Worm (Caenorhabditis elegans) whole organism, young adult: ENCODE results near the gene ccch-1.

Experiments
- B0035.1 ChIP-seq: sonication (generic microtip); optimal IDR thresholded peaks from 2 replicates; lab custom pipeline; 2016; ENCODE audit warnings: missing genetic modification characterization, mild to moderate bottlenecking, missing compliant biosample characterization, missing genotype, missing genetic modification reagents
- B0336.3 ChIP-seq: fragments of 200-800 bp; sonication (Bioruptor generic); IDR thresholded peaks from 2 replicates; pipeline ENCODE4 v1.3.6; 2022; ENCODE audit warnings: missing genetic modification characterization, missing compliant biosample characterization
- F52B5.7 ChIP-seq: sonication (generic microtip); optimal IDR thresholded peaks from 2 replicates; lab custom pipeline; 2016; ENCODE audit warnings: mild to moderate bottlenecking, missing genetic modification characterization, missing compliant biosample characterization
- K12H6.12 ChIP-seq: fragments of 200-800 bp; sonication (Bioruptor generic); optimal IDR thresholded peaks from 2 replicates; lab custom pipeline; 2018; ENCODE audit warnings: mild to moderate bottlenecking, missing genetic modification characterization, missing compliant biosample characterization
- ZK185.1 ChIP-seq: sonication (generic microtip); optimal IDR thresholded peaks from 2 replicates; lab custom pipeline; 2016; ENCODE audit warnings: mild to moderate bottlenecking, missing genetic modification characterization, missing compliant biosample characterization; ENCODE audit not compliant: poor library complexity, severe bottlenecking
- akir-1 ChIP-seq: fragments of 200-800 bp; sonication (Bioruptor generic); optimal IDR thresholded peaks from 2 replicates; lab custom pipeline; 2018; ENCODE audit warnings: mild to moderate bottlenecking, missing genetic modification characterization, moderate library complexity, missing compliant biosample characterization
- ama-1 ChIP-seq, 3 experiments: fragments of 150-350 bp in 1 of 3; sonication (generic microtip) in 2 of 3; optimal IDR thresholded peaks; 2 replicates each; lab custom pipeline; 2014 to 2018; ENCODE audit warnings: missing biosample characterization in 2 of 3, missing genetic modification characterization in 2 of 3, missing genetic modification reagents in 2 of 3
- aptf-2 ChIP-seq: fragments of 200-800 bp; sonication (Bioruptor generic); conservative IDR thresholded peaks from 2 replicates; pipeline ENCODE4 v1.3.6; 2022; ENCODE audit warnings: missing genetic modification reagents, missing genetic modification characterization, missing compliant biosample characterization
- aptf-3 ChIP-seq: fragments of 200-800 bp; sonication (Bioruptor generic); IDR thresholded peaks from 2 replicates; pipeline ENCODE4 v1.3.6; 2022; ENCODE audit warnings: missing genetic modification characterization, missing compliant biosample characterization
- athp-1 ChIP-seq: sonication (generic microtip); optimal IDR thresholded peaks from 2 replicates; lab custom pipeline; 2017; ENCODE audit warnings: mild to moderate bottlenecking, missing genetic modification characterization, missing compliant biosample characterization
- attf-5 ChIP-seq: fragments of 200-800 bp; sonication (Bioruptor generic); optimal IDR thresholded peaks from 2 replicates; lab custom pipeline; 2018; ENCODE audit warnings: mild to moderate bottlenecking, missing genetic modification characterization, missing compliant biosample characterization
- attf-6 ChIP-seq: fragments of 200-800 bp; sonication (Bioruptor generic); IDR thresholded peaks from 2 replicates; pipeline ENCODE4 v1.3.6; 2022; ENCODE audit warnings: missing genetic modification reagents, missing genetic modification characterization, missing compliant biosample characterization
- cebp-1 ChIP-seq, 2 experiments: fragments of 200-800 bp in 1 of 2; sonication (Bioruptor generic) in 1 of 2; sonication (generic microtip) in 1 of 2; IDR thresholded peaks in 1 of 2; optimal IDR thresholded peaks in 1 of 2; 2 replicates each; pipeline versions ENCODE4 v1.3.6 to Lab custom; 2017 to 2022; ENCODE audit warnings: missing compliant biosample characterization in 2 of 2, missing genetic modification characterization in 2 of 2, mild to moderate bottlenecking in 1 of 2, missing genetic modification reagents in 1 of 2, moderate library complexity in 1 of 2
- cebp-2 ChIP-seq: fragments of 200-800 bp; sonication (Bioruptor generic); IDR thresholded peaks from 2 replicates; pipeline ENCODE4 v1.3.6; 2022; ENCODE audit warnings: missing genetic modification characterization, missing compliant biosample characterization
- ceh-100 ChIP-seq: fragments of 200-800 bp; sonication (Bioruptor generic); IDR thresholded peaks from 2 replicates; pipeline ENCODE4 v1.3.6; 2022; ENCODE audit warnings: missing genetic modification reagents, missing genetic modification characterization, missing compliant biosample characterization
- ceh-27 ChIP-seq: fragments of 200-800 bp; sonication (Bioruptor generic); optimal IDR thresholded peaks from 2 replicates; lab custom pipeline; 2018; ENCODE audit warnings: mild to moderate bottlenecking, missing genetic modification characterization, moderate library complexity, missing compliant biosample characterization
- dox-1 ChIP-seq: fragments of 200-800 bp; sonication (Bioruptor generic); IDR thresholded peaks from 2 replicates; pipeline ENCODE4 v1.3.6; 2022; ENCODE audit warnings: missing genetic modification reagents, missing genetic modification characterization, missing compliant biosample characterization
- dpff-1 ChIP-seq: sonication (generic microtip); optimal IDR thresholded peaks from 2 replicates; lab custom pipeline; 2017; ENCODE audit warnings: mild to moderate bottlenecking, missing genetic modification characterization, missing compliant biosample characterization
- gei-17 ChIP-seq: fragments of 200-800 bp; sonication (Bioruptor generic); optimal IDR thresholded peaks from 2 replicates; lab custom pipeline; 2018; ENCODE audit warnings: mild to moderate bottlenecking, missing genetic modification characterization, missing compliant biosample characterization
- him-1 ChIP-seq: sonication (generic microtip); optimal IDR thresholded peaks from 2 replicates; lab custom pipeline; 2016; ENCODE audit warnings: missing genotype, missing genetic modification reagents, missing genetic modification characterization, missing compliant biosample characterization
- hmg-1.2 ChIP-seq: fragments of 200-800 bp; sonication (Bioruptor generic); IDR thresholded peaks from 2 replicates; pipeline ENCODE4 v1.3.6; 2022; ENCODE audit warnings: missing genetic modification reagents, missing genetic modification characterization, missing compliant biosample characterization
- lin-35 ChIP-seq, 3 experiments: fragments of 150-350 bp in 2 of 3; sonication (generic microtip) in 1 of 3; optimal IDR thresholded peaks; 2 replicates each; lab custom pipeline; 2014 to 2018; ENCODE audit warnings: missing biosample characterization in 3 of 3, missing genetic modification characterization in 3 of 3, missing genetic modification reagents in 3 of 3
- lin-40 ChIP-seq: sonication (generic microtip); optimal IDR thresholded peaks from 2 replicates; lab custom pipeline; 2016; ENCODE audit warnings: missing genetic modification characterization, mild to moderate bottlenecking, missing compliant biosample characterization, missing genotype, missing genetic modification reagents
- lin-54 ChIP-seq: fragments of 200-800 bp; sonication (Bioruptor generic); optimal IDR thresholded peaks from 2 replicates; lab custom pipeline; 2018; ENCODE audit warnings: mild to moderate bottlenecking, missing genetic modification characterization, missing compliant biosample characterization
- lir-1 ChIP-seq: fragments of 200-800 bp; sonication (Bioruptor generic); conservative IDR thresholded peaks from 2 replicates; pipeline ENCODE4 v1.3.6; 2022; ENCODE audit warnings: missing genetic modification reagents, missing genetic modification characterization, missing compliant biosample characterization
- lsl-1 ChIP-seq: fragments of 200-800 bp; sonication (Bioruptor generic); optimal IDR thresholded peaks from 2 replicates; lab custom pipeline; 2018; ENCODE audit warnings: mild to moderate bottlenecking, missing genetic modification characterization, moderate library complexity, missing compliant biosample characterization
- madf-8 ChIP-seq: fragments of 200-800 bp; sonication (Bioruptor generic); conservative IDR thresholded peaks from 2 replicates; pipeline ENCODE4 v1.3.6; 2022; ENCODE audit warnings: missing genetic modification reagents, missing genetic modification characterization, missing compliant biosample characterization
- mcd-1 ChIP-seq: fragments of 200-800 bp; sonication (Bioruptor generic); IDR thresholded peaks from 2 replicates; pipeline ENCODE4 v1.3.6; 2022; ENCODE audit warnings: missing genetic modification reagents, missing genetic modification characterization, missing compliant biosample characterization
- mxl-1 ChIP-seq: sonication (generic microtip); optimal IDR thresholded peaks from 2 replicates; lab custom pipeline; 2016; ENCODE audit warnings: missing genetic modification characterization, missing compliant biosample characterization
- nhr-80 ChIP-seq: sonication (generic microtip); optimal IDR thresholded peaks from 2 replicates; lab custom pipeline; 2016; ENCODE audit warnings: missing genetic modification characterization, missing compliant biosample characterization
- pbrm-1 ChIP-seq: fragments of 200-800 bp; sonication (Bioruptor generic); IDR thresholded peaks from 2 replicates; pipeline ENCODE4 v1.3.6; 2022; ENCODE audit warnings: missing genetic modification reagents, missing genetic modification characterization, missing compliant biosample characterization
- snpc-4 ChIP-seq, 5 experiments: fragments of 150-350 bp in 1 of 5; sonication (generic microtip) in 4 of 5; optimal IDR thresholded peaks; 2 replicates each; lab custom pipeline; 2014 to 2018; ENCODE audit warnings: missing genetic modification characterization in 5 of 5, missing biosample characterization in 3 of 5, antibody characterized with exemption in 2 of 5, mild to moderate bottlenecking in 2 of 5, missing compliant biosample characterization in 2 of 5, missing genotype in 2 of 5, moderate library complexity in 2 of 5, missing genetic modification reagents in 1 of 5
- somi-1 ChIP-seq: fragments of 200-800 bp; sonication (Bioruptor generic); optimal IDR thresholded peaks from 2 replicates; lab custom pipeline; 2018; ENCODE audit warnings: mild to moderate bottlenecking, missing genetic modification characterization, missing compliant biosample characterization
- sptf-2 ChIP-seq: fragments of 200-800 bp; sonication (Bioruptor generic); optimal IDR thresholded peaks from 2 replicates; lab custom pipeline; 2018; ENCODE audit warnings: mild to moderate bottlenecking, missing genetic modification characterization, missing compliant biosample characterization
- tbp1 ChIP-seq: fragments of 200-800 bp; sonication (Bioruptor generic); optimal IDR thresholded peaks from 2 replicates; lab custom pipeline; 2018; ENCODE audit warnings: mild to moderate bottlenecking, missing genetic modification characterization, missing compliant biosample characterization
- xnd-1 ChIP-seq: sonication (generic microtip); optimal IDR thresholded peaks from 2 replicates; lab custom pipeline; 2016; ENCODE audit warnings: missing genotype, missing genetic modification reagents, missing genetic modification characterization, missing compliant biosample characterization
- zfh-2 ChIP-seq: fragments of 200-800 bp; sonication (Bioruptor generic); conservative IDR thresholded peaks from 2 replicates; pipeline ENCODE4 v1.3.6; 2022; ENCODE audit warnings: missing genetic modification reagents, missing genetic modification characterization, missing compliant biosample characterization
- zim-3 ChIP-seq: sonication (generic microtip); optimal IDR thresholded peaks from 2 replicates; lab custom pipeline; 2017; ENCODE audit warnings: mild to moderate bottlenecking, missing genetic modification characterization, moderate library complexity, missing compliant biosample characterization
- ztf-18 ChIP-seq: sonication (generic microtip); optimal IDR thresholded peaks from 2 replicates; lab custom pipeline; 2016; ENCODE audit warnings: missing genotype, mild to moderate bottlenecking, missing genetic modification characterization, missing compliant biosample characterization
- ztf-25 ChIP-seq: fragments of 200-800 bp; sonication (Bioruptor generic); IDR thresholded peaks from 2 replicates; pipeline ENCODE4 v1.3.6; 2022; ENCODE audit warnings: missing genetic modification reagents, missing genetic modification characterization, missing compliant biosample characterization
- ztf-26 ChIP-seq: sonication (generic microtip); optimal IDR thresholded peaks from 2 replicates; lab custom pipeline; 2017; ENCODE audit warnings: missing genetic modification characterization, missing compliant biosample characterization

Gene ccch-1

DNA sequence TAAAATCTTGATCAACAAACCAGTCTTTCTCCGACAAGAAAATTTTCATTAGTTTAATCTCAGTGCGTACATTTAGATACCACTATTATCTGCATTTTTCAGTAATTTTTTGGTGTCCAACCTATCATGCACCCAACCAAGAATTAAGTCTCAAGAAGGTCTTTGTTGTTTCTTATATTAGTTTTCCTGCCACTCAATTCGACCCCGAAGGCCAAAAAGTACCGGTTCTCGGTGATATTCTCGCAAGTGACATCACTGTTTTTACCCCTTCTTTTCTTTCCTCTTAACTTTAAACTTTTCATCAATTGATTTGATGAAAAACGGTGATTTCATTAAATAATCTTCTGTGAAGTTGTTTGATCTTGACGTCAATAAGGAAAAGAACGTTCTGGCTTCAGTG, 15.9 kb downstream of the ccch-1 start, which contains the start of gene F38B7.2:
F38B7.2 (plus strand) TSS at position 400 of the 400 bp plus-strand sequence.
- no peak for TF ChIP-seq nhr-80
- TF ChIP-seq B0035.1 (tag; lab: Kevin White, UChicago) = no peak
- TF ChIP-seq pbrm-1 = 0 out of 2 replicates have a peak, but pooled peaks have one; percentile 15

ce11 chrV:11545227-11545626, 17.6 kb downstream of the ccch-1 start, which contains the start of gene F38B7.10:
Gene F38B7.10, plus strand, starts transcription at chrV:11545527.
- TF ChIP-seq akir-1 (GFP tag; lab: Kevin White, UChicago) (no peak), attf-6 (GFP tag; lab: Robert Waterston, UW) (no peak), aptf-3 (GFP tag; lab: Robert Waterston, UW) (no peak), him-1 (tag; lab: Kevin White, UChicago) (no peak), mxl-1 (tag; lab: Kevin White, UChicago) (no peak), F52B5.7 (tag; lab: Kevin White, UChicago) (no peak), pbrm-1 (no peak)

- TF ChIP-seq madf-8 (GFP tag; lab: Robert Waterston, UW) = no peak
- no peak for TF ChIP-seq cebp-2
- no peak for TF ChIP-seq lsl-1 (GFP tag; lab: Kevin White, UChicago)
- no peak for TF ChIP-seq aptf-3 (GFP tag; lab: Robert Waterston, UW)
- TF ChIP-seq tbp1 (GFP tag; lab: Kevin White, UChicago) = no peak
- TF ChIP-seq aptf-2 (GFP tag; lab: Robert Waterston, UW) = no peak
- no peak for TF ChIP-seq somi-1 (GFP tag; lab: Kevin White, UChicago)
- TF ChIP-seq ZK185.1 (tag; lab: Kevin White, UChicago) = no peak
- no peak for TF ChIP-seq B0336.3 (GFP tag; lab: Robert Waterston, UW)
- no peak for TF ChIP-seq xnd-1 (tag; lab: Kevin White, UChicago)
Observed at ce11 chrV:11546795-11547194, 19.2 kb downstream of the ccch-1 start, which contains the start of gene F38B7.11. Gene F38B7.11, plus strand, starts transcription at chrV:11547095.

- TF ChIP-seq snpc-4 (GFP tag; optimal IDR thresholded peaks at IDR 0.05; lab: Kevin White, UChicago) = no peak
- TF ChIP-seq snpc-4 (tag; optimal IDR thresholded peaks at IDR 0.05; lab: Kevin White, UChicago) = peak in 3 of 4 experiments; percentile 6 to 48 (median 6)
- TF ChIP-seq K12H6.12 (tag; lab: Kevin White, UChicago) = peak; percentile 28
- no peak for TF ChIP-seq zfh-2 (GFP tag; lab: Robert Waterston, UW)
- TF ChIP-seq F52B5.7 (tag; lab: Kevin White, UChicago) = no peak
- TF ChIP-seq ama-1 (optimal IDR thresholded peaks at IDR 0.05; lab: Kevin White, UChicago) = no peak
- TF ChIP-seq ama-1 (GFP tag; optimal IDR thresholded peaks at IDR 0.05; lab: Kevin White, UChicago) = no peak
- peak; percentile 15 for TF ChIP-seq lin-54 (GFP tag; lab: Kevin White, UChicago)
- no peak for TF ChIP-seq zim-3 (tag; lab: Kevin White, UChicago)
- TF ChIP-seq B0336.3 (GFP tag; lab: Robert Waterston, UW) = no peak
- no peak for TF ChIP-seq ceh-100 (GFP tag; lab: Robert Waterston, UW)
- no peak for TF ChIP-seq sptf-2 (GFP tag; lab: Kevin White, UChicago)
- peak; percentile 90 for TF ChIP-seq hmg-1.2
- TF ChIP-seq lin-35 (GFP tag; optimal IDR thresholded peaks at IDR 0.05; lab: Kevin White, UChicago) = peak in 1 of 3 experiments; percentile 32
- TF ChIP-seq ztf-25 = no peak
- TF ChIP-seq cebp-1 (GFP tag; IDR thresholded peaks at IDR 0.05; lab: Robert Waterston, UW) = no peak
- TF ChIP-seq cebp-1 (tag; optimal IDR thresholded peaks at IDR 0.05; lab: Kevin White, UChicago) = peak; percentile 64
- TF ChIP-seq lin-40 (tag; lab: Kevin White, UChicago) = no peak
- TF ChIP-seq lir-1 (GFP tag; lab: Robert Waterston, UW) = no peak
- TF ChIP-seq attf-5 (GFP tag; lab: Kevin White, UChicago) = peak; percentile 60
- no peak for TF ChIP-seq athp-1 (tag; lab: Kevin White, UChicago)
- 0 out of 2 replicates have a peak, but pooled peaks have one; percentile 19 for TF ChIP-seq dox-1 (GFP tag; lab: Robert Waterston, UW)
- TF ChIP-seq tbp1 (GFP tag; lab: Kevin White, UChicago) = peak; percentile 18
- TF ChIP-seq ztf-18 (tag; lab: Kevin White, UChicago) = peak; percentile 29
- TF ChIP-seq dpff-1 (tag; lab: Kevin White, UChicago) = no peak
- peak; percentile 30 for TF ChIP-seq ztf-26 (tag; lab: Kevin White, UChicago)
- TF ChIP-seq ceh-27 = peak; percentile 15
- TF ChIP-seq mcd-1 (GFP tag; lab: Robert Waterston, UW) = no peak
- TF ChIP-seq nhr-80 = peak; percentile 56
- no peak for TF ChIP-seq gei-17 (GFP tag; lab: Kevin White, UChicago)
Observed at ce11 chrV:11548914-11549406, 21.3 kb downstream of the ccch-1 start, which contains the start of the genes F38B7.17 and F38B7.3. Gene F38B7.17, minus strand, starts transcription at chrV:11548964. Gene F38B7.3, plus strand, starts transcription at chrV:11549107.
